Fruit fly (Drosophila melanogaster) whole organism, embryonic: ENCODE data around the gene Cep290.

Experiments used
- Asciz ChIP-seq: fragments of 200-800 bp; sonication (Bioruptor generic); optimal IDR thresholded peaks from 2 replicates; lab custom pipeline; 2017; ENCODE audit warnings: missing biosample characterization, mild to moderate bottlenecking, missing genetic modification characterization, missing genetic modification reagents
- Atf3 ChIP-seq: fragments of 200-800 bp; sonication (Bioruptor generic); optimal IDR thresholded peaks from 3 replicates; lab custom pipeline; 2016; ENCODE audit warnings: missing biosample characterization, missing genetic modification characterization
- B-H2 ChIP-seq: fragments of 200-800 bp; sonication (Bioruptor generic); optimal IDR thresholded peaks from 2 replicates; lab custom pipeline; 2018; ENCODE audit warnings: missing biosample characterization, mild to moderate bottlenecking, missing genetic modification characterization
- Bteb2 ChIP-seq: fragments of 200-800 bp; sonication (Bioruptor generic); optimal IDR thresholded peaks from 2 replicates; lab custom pipeline; 2016; ENCODE audit warnings: missing biosample characterization, missing genetic modification characterization
- CG10209 ChIP-seq: fragments of 200-800 bp; sonication (Bioruptor generic); optimal IDR thresholded peaks from 3 replicates; lab custom pipeline; 2017; ENCODE audit warnings: missing biosample characterization, mild to moderate bottlenecking, missing genetic modification characterization, missing genetic modification reagents
- CG10267 ChIP-seq: fragments of 200-800 bp; sonication (Bioruptor generic); optimal IDR thresholded peaks from 2 replicates; lab custom pipeline; 2018; ENCODE audit warnings: missing biosample characterization, mild to moderate bottlenecking, missing genetic modification characterization, moderate library complexity
- CG10431 ChIP-seq: fragments of 200-800 bp; sonication (Bioruptor generic); optimal IDR thresholded peaks from 3 replicates; lab custom pipeline; 2018; ENCODE audit warnings: missing biosample characterization, mild to moderate bottlenecking, missing genetic modification characterization
- CG10543 ChIP-seq: fragments of 200-800 bp; sonication (Bioruptor generic); optimal IDR thresholded peaks from 3 replicates; lab custom pipeline; 2017; ENCODE audit warnings: missing biosample characterization, mild to moderate bottlenecking, missing genetic modification characterization, moderate library complexity
- CG11398 ChIP-seq: fragments of 200-800 bp; sonication (Bioruptor generic); optimal IDR thresholded peaks from 2 replicates; lab custom pipeline; 2016; ENCODE audit warnings: missing biosample characterization, missing genetic modification characterization
- CG13624 ChIP-seq: fragments of 200-800 bp; sonication (Bioruptor generic); optimal IDR thresholded peaks from 2 replicates; lab custom pipeline; 2016; ENCODE audit warnings: missing biosample characterization, missing genetic modification characterization
- CG15073 ChIP-seq: fragments of 200-800 bp; sonication (Bioruptor generic); optimal IDR thresholded peaks from 2 replicates; lab custom pipeline; 2016; ENCODE audit warnings: missing biosample characterization, missing genetic modification characterization
- CG1603 ChIP-seq: fragments of 200-800 bp; sonication (Bioruptor generic); optimal IDR thresholded peaks from 2 replicates; lab custom pipeline; 2019; ENCODE audit warnings: missing biosample characterization, mild to moderate bottlenecking, missing genetic modification characterization, moderate library complexity
- CG16815 ChIP-seq: fragments of 200-800 bp; sonication (Bioruptor generic); optimal IDR thresholded peaks from 3 replicates; lab custom pipeline; 2017; ENCODE audit warnings: missing biosample characterization, mild to moderate bottlenecking, missing genetic modification characterization
- CG17359 ChIP-seq: fragments of 200-800 bp; sonication (Bioruptor generic); optimal IDR thresholded peaks from 3 replicates; lab custom pipeline; 2018; ENCODE audit warnings: missing biosample characterization, mild to moderate bottlenecking, missing genetic modification characterization, moderate library complexity
- CG17802 ChIP-seq: fragments of 200-800 bp; sonication (Bioruptor generic); optimal IDR thresholded peaks from 2 replicates; lab custom pipeline; 2018; ENCODE audit warnings: missing biosample characterization, mild to moderate bottlenecking, missing genetic modification characterization, moderate library complexity
- CG18619 ChIP-seq: fragments of 200-800 bp; sonication (Bioruptor generic); optimal IDR thresholded peaks from 3 replicates; lab custom pipeline; 2017; ENCODE audit warnings: missing biosample characterization, mild to moderate bottlenecking, missing genetic modification characterization
- CG18764 ChIP-seq: fragments of 200-800 bp; sonication (Bioruptor generic); optimal IDR thresholded peaks from 3 replicates; lab custom pipeline; 2016; ENCODE audit warnings: missing biosample characterization, missing genetic modification characterization
- CG2678 ChIP-seq: fragments of 200-800 bp; sonication (Bioruptor generic); optimal IDR thresholded peaks from 3 replicates; lab custom pipeline; 2019; ENCODE audit warnings: missing biosample characterization, mild to moderate bottlenecking, missing genetic modification characterization, moderate library complexity
- CG32772 ChIP-seq: fragments of 200-800 bp; sonication (Bioruptor generic); IDR thresholded peaks from 2 replicates; pipeline ENCODE4 v1.3.6; 2022; ENCODE audit warnings: missing biosample characterization, missing genetic modification characterization
- CG4404 ChIP-seq: fragments of 200-800 bp; sonication (Bioruptor generic); IDR thresholded peaks from 2 replicates; pipeline ENCODE4 v1.3.6; 2022; ENCODE audit warnings: missing biosample characterization, missing genetic modification characterization
- CG4617 ChIP-seq: fragments of 200-800 bp; sonication (Bioruptor generic); optimal IDR thresholded peaks from 3 replicates; lab custom pipeline; 2016; ENCODE audit warnings: missing biosample characterization, missing genetic modification characterization, borderline replicate concordance
- CG5953 ChIP-seq: fragments of 200-800 bp; sonication (Bioruptor generic); IDR thresholded peaks from 2 replicates; pipeline ENCODE4 v1.3.6; 2022; ENCODE audit warnings: missing biosample characterization, missing genetic modification characterization
- CG6272 ChIP-seq: fragments of 200-800 bp; sonication (Bioruptor generic); IDR thresholded peaks from 2 replicates; pipeline ENCODE4 v1.3.6; 2022; ENCODE audit warnings: missing biosample characterization, missing genetic modification characterization
- CG6854 ChIP-seq: fragments of 200-800 bp; sonication (Bioruptor generic); optimal IDR thresholded peaks from 3 replicates; lab custom pipeline; 2017; ENCODE audit warnings: missing biosample characterization, mild to moderate bottlenecking, missing genetic modification characterization
- CG8290 ChIP-seq, 3 experiments: fragments of 200-800 bp; sonication (Bioruptor generic); optimal IDR thresholded peaks; 2 replicates each; lab custom pipeline; 2016 to 2019; ENCODE audit warnings: missing biosample characterization in 3 of 3, missing genetic modification characterization in 3 of 3, mild to moderate bottlenecking in 2 of 3, moderate library complexity in 1 of 3
- CG9797 ChIP-seq: fragments of 200-800 bp; sonication (Bioruptor generic); optimal IDR thresholded peaks from 3 replicates; lab custom pipeline; 2018; ENCODE audit warnings: missing biosample characterization, mild to moderate bottlenecking, missing genetic modification characterization
- Dll ChIP-seq: fragments of 200-800 bp; sonication (Bioruptor generic); IDR thresholded peaks from 4 replicates; pipeline ENCODE4 v1.3.6; 2022; ENCODE audit warnings: missing biosample characterization, missing genetic modification characterization; ENCODE audit not compliant: partially characterized antibody
- HLH3B ChIP-seq: fragments of 200-800 bp; sonication (Bioruptor generic); IDR thresholded peaks from 2 replicates; pipeline ENCODE4 v1.3.6; 2022; ENCODE audit warnings: missing biosample characterization, missing genetic modification characterization
- HLH4C ChIP-seq: fragments of 200-800 bp; sonication (Bioruptor generic); IDR thresholded peaks from 3 replicates; pipeline ENCODE4 v1.3.6; 2022; ENCODE audit warnings: missing biosample characterization, missing genetic modification characterization; ENCODE audit not compliant: partially characterized antibody
- HmgD ChIP-seq: fragments of 200-800 bp; sonication (Bioruptor generic); optimal IDR thresholded peaks from 3 replicates; lab custom pipeline; 2016; ENCODE audit warnings: missing biosample characterization, missing genetic modification characterization
- Kr ChIP-seq: fragments of 200-800 bp; sonication (Bioruptor generic); optimal IDR thresholded peaks from 2 replicates; lab custom pipeline; 2017; ENCODE audit warnings: missing biosample characterization, mild to moderate bottlenecking, missing genetic modification characterization
- Opbp ChIP-seq: fragments of 200-800 bp; sonication (Bioruptor generic); IDR thresholded peaks from 3 replicates; pipeline ENCODE4 v1.3.6; 2022; ENCODE audit warnings: missing biosample characterization, missing genetic modification characterization; ENCODE audit not compliant: partially characterized antibody
- Xrp1 ChIP-seq: fragments of 200-800 bp; sonication (Bioruptor generic); IDR thresholded peaks from 2 replicates; pipeline ENCODE4 v1.3.6; 2022; ENCODE audit warnings: missing biosample characterization, missing genetic modification characterization
- bbx ChIP-seq: fragments of 200-800 bp; sonication (Bioruptor generic); IDR thresholded peaks from 2 replicates; pipeline ENCODE4 v1.3.6; 2022; ENCODE audit warnings: missing biosample characterization, missing genetic modification characterization; ENCODE audit not compliant: partially characterized antibody
- croc ChIP-seq: fragments of 200-800 bp; sonication (Bioruptor generic); conservative IDR thresholded peaks from 3 replicates; pipeline ENCODE4 v1.3.6; 2022; ENCODE audit warnings: missing biosample characterization, missing genetic modification characterization
- crol ChIP-seq: fragments of 200-800 bp; sonication (Bioruptor generic); IDR thresholded peaks from 2 replicates; pipeline ENCODE4 v1.3.6; 2022; ENCODE audit warnings: missing biosample characterization, missing genetic modification characterization
- dati ChIP-seq: fragments of 200-800 bp; sonication (Bioruptor generic); IDR thresholded peaks from 2 replicates; pipeline ENCODE4 v1.3.6; 2022; ENCODE audit warnings: missing biosample characterization, missing genetic modification characterization
- hb ChIP-seq: fragments of 200-800 bp; sonication (Bioruptor generic); IDR thresholded peaks from 3 replicates; pipeline ENCODE4 v1.3.6; 2022; ENCODE audit warnings: missing biosample characterization, missing genetic modification characterization; ENCODE audit not compliant: partially characterized antibody
- hkb ChIP-seq, 2 experiments: fragments of 200-800 bp in 1 of 2; fragments of >200 bp in 1 of 2; sonication (Bioruptor generic) in 1 of 2; IDR thresholded peaks in 1 of 2; optimal IDR thresholded peaks in 1 of 2; 2 replicates each; pipeline versions ENCODE4 v1.3.6 to Lab custom; 2017 to 2022; ENCODE audit warnings: missing biosample characterization in 1 of 2, missing genetic modification characterization in 1 of 2
- jing ChIP-seq: fragments of 200-800 bp; sonication (Bioruptor generic); optimal IDR thresholded peaks from 2 replicates; lab custom pipeline; 2018; ENCODE audit warnings: missing biosample characterization, mild to moderate bottlenecking, missing genetic modification characterization
- klu ChIP-seq: fragments of 200-800 bp; sonication (Bioruptor generic); IDR thresholded peaks from 2 replicates; pipeline ENCODE4 v1.3.6; 2022; ENCODE audit warnings: missing biosample characterization, missing genetic modification characterization
- org-1 ChIP-seq: fragments of 200-800 bp; sonication (Bioruptor generic); optimal IDR thresholded peaks from 2 replicates; lab custom pipeline; 2017; ENCODE audit warnings: missing biosample characterization, missing genetic modification characterization
- prd ChIP-seq, 3 experiments: fragments of >200 bp in 2 of 3; fragments of 200-800 bp in 1 of 3; sonication (Bioruptor generic) in 1 of 3; optimal IDR thresholded peaks in 2 of 3; IDR thresholded peaks in 1 of 3; 2 replicates in 2 of 3; 3 replicates in 1 of 3; pipeline versions ENCODE4 v1.3.6 to Lab custom; 2017 to 2022; ENCODE audit warnings: missing biosample characterization in 1 of 3, missing genetic modification characterization in 1 of 3
- ro ChIP-seq: fragments of 200-800 bp; sonication (Bioruptor generic); IDR thresholded peaks from 2 replicates; pipeline ENCODE4 v1.3.6; 2022; ENCODE audit warnings: missing biosample characterization, missing genetic modification characterization
- slbo ChIP-seq: fragments of 200-800 bp; sonication (Bioruptor generic); IDR thresholded peaks from 2 replicates; pipeline ENCODE4 v1.3.6; 2022; ENCODE audit warnings: missing biosample characterization, missing genetic modification characterization
- unpg ChIP-seq: fragments of 200-800 bp; sonication (Bioruptor generic); optimal IDR thresholded peaks from 3 replicates; lab custom pipeline; 2018; ENCODE audit warnings: missing biosample characterization, mild to moderate bottlenecking, missing genetic modification characterization, moderate library complexity
- wek ChIP-seq: fragments of 200-800 bp; sonication (Bioruptor generic); optimal IDR thresholded peaks from 3 replicates; lab custom pipeline; 2018; ENCODE audit warnings: missing biosample characterization, mild to moderate bottlenecking, missing genetic modification characterization, moderate library complexity
- wor ChIP-seq: fragments of 200-800 bp; sonication (Bioruptor generic); IDR thresholded peaks from 2 replicates; pipeline ENCODE4 v1.3.6; 2022; ENCODE audit warnings: missing biosample characterization, missing genetic modification characterization

The Cep290 gene

DNA sequence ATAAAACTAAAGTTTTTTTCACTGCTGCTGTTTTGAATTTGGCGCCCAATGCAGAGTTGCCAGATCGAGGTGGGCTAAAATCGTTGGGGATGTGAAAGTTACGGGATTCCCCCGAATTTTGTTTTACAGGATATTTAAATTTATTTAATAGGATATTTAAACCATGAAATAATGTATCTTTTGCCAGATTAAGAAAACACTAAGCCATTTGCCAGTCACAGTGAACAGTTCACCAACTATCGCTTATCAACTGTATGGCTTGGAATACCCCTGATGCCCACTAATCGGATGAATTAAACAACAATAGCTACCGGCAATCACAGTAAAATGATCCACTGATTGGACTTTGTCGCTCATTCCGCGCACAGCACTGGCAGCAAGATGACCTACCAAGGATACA is 7.3 kb downstream of the Cep290 start, which contains the start of gene Dci:
Dci (plus strand) TSS at position 286 of the 400 bp plus-strand sequence.
- peak; percentile 63 for TF ChIP-seq bbx (GFP tag; lab: Robert Waterston, UW)
- peak; percentile 63 for TF ChIP-seq unpg (GFP tag; lab: Kevin White, UChicago)
- peak; percentile 93 for TF ChIP-seq slbo (GFP tag; lab: Robert Waterston, UW)
- peak; percentile 57 for TF ChIP-seq CG5953 (GFP tag; lab: Robert Waterston, UW)
- peak; percentile 59; the same call in 1 of the 2 replicates for TF ChIP-seq HLH3B (GFP tag; lab: Robert Waterston, UW)
- no peak for TF ChIP-seq CG6854 (GFP tag; lab: Kevin White, UChicago)
- TF ChIP-seq CG9797 (GFP tag; lab: Kevin White, UChicago) = peak; percentile 14
- peak; percentile 57 for TF ChIP-seq Atf3 (GFP tag; lab: Kevin White, UChicago)
- no peak for TF ChIP-seq dati (GFP tag; lab: Robert Waterston, UW)
- peak; percentile 62 for TF ChIP-seq CG6272 (GFP tag; lab: Robert Waterston, UW)
- TF ChIP-seq ro (GFP tag; lab: Robert Waterston, UW) = peak; percentile 10; the same call in 1 of the 2 replicates
- TF ChIP-seq CG10431 (GFP tag; lab: Kevin White, UChicago) = no peak
- peak; percentile 59 for TF ChIP-seq Bteb2 (GFP tag; lab: Kevin White, UChicago)
- TF ChIP-seq B-H2 (GFP tag; lab: Kevin White, UChicago) = no peak
- TF ChIP-seq CG18619 (GFP tag; lab: Kevin White, UChicago) = peak; percentile 28
- no peak for TF ChIP-seq CG2678 (tag; lab: Kevin White, UChicago)
- no peak for TF ChIP-seq CG8290 (GFP tag; optimal IDR thresholded peaks at IDR 0.05; lab: Kevin White, UChicago)
- no peak for TF ChIP-seq CG8290 (tag; optimal IDR thresholded peaks at IDR 0.05; lab: Kevin White, UChicago)
- TF ChIP-seq CG4404 (GFP tag; lab: Robert Waterston, UW) = no peak
- peak; percentile 45 for TF ChIP-seq CG16815 (GFP tag; lab: Kevin White, UChicago)
- TF ChIP-seq CG10209 (GFP tag; lab: Kevin White, UChicago) = peak; percentile 62
- TF ChIP-seq CG10543 = no peak
- TF ChIP-seq HLH4C (GFP tag; lab: Robert Waterston, UW) = peak; percentile 81
- peak; percentile 52 for TF ChIP-seq jing (GFP tag; lab: Kevin White, UChicago)
- TF ChIP-seq croc (GFP tag; lab: Robert Waterston, UW) = no peak; the same call in 1 of the 3 replicates
- peak; percentile 73 for TF ChIP-seq CG10267
- no peak for TF ChIP-seq CG17359 (tag; lab: Kevin White, UChicago)
- TF ChIP-seq Asciz (GFP tag; lab: Kevin White, UChicago) = no peak
- TF ChIP-seq CG17802 (tag; lab: Kevin White, UChicago) = no peak
- no peak for TF ChIP-seq crol (GFP tag; lab: Robert Waterston, UW)
- TF ChIP-seq Opbp (GFP tag; lab: Robert Waterston, UW) = peak; percentile 75; the same call in 2 of the 3 replicates
- TF ChIP-seq Kr (GFP tag; lab: Kevin White, UChicago) = no peak
- TF ChIP-seq CG13624 = peak; percentile 71
- peak; percentile 29 for TF ChIP-seq HmgD
- peak; percentile 78 for TF ChIP-seq Xrp1 (GFP tag; lab: Robert Waterston, UW)
- TF ChIP-seq CG32772 (GFP tag; lab: Robert Waterston, UW) = peak; percentile 59
- TF ChIP-seq CG18764 = peak; percentile 48
- TF ChIP-seq CG11398 (GFP tag; lab: Kevin White, UChicago) = peak; percentile 41
- peak; percentile 70 for TF ChIP-seq wor
- TF ChIP-seq CG4617 = peak; percentile 77
- peak; percentile 82 for TF ChIP-seq CG1603 (tag; lab: Kevin White, UChicago)
- no peak for TF ChIP-seq CG15073
- peak; percentile 61; the same call in 2 of the 3 replicates for TF ChIP-seq hb
- TF ChIP-seq wek (GFP tag; lab: Kevin White, UChicago) = peak; percentile 97
- TF ChIP-seq prd (optimal IDR thresholded peaks at IDR 0.05; lab: Kevin White, UChicago) = no peak
- peak; percentile 91 for TF ChIP-seq prd (GFP tag; IDR thresholded peaks at IDR 0.05; lab: Robert Waterston, UW)
- TF ChIP-seq org-1 (GFP tag; lab: Kevin White, UChicago) = no peak
- TF ChIP-seq klu (GFP tag; lab: Robert Waterston, UW) = peak; percentile 37; the same call in 1 of the 2 replicates
- TF ChIP-seq hkb (optimal IDR thresholded peaks at IDR 0.05; lab: Kevin White, UChicago) = peak; percentile 63
- TF ChIP-seq hkb (GFP tag; IDR thresholded peaks at IDR 0.05; lab: Robert Waterston, UW) = peak; percentile 74
- peak; percentile 93 for TF ChIP-seq Dll (GFP tag; lab: Robert Waterston, UW)
